Fruit fly (Drosophila melanogaster) whole organism, embryonic: ENCODE results near the gene Grx5.

Experiments
- Antp ChIP-seq: fragments of 200-800 bp; sonication (Bioruptor generic); optimal IDR thresholded peaks from 3 replicates; lab custom pipeline; 2016; ENCODE audit warnings: missing biosample characterization, missing genetic modification characterization
- Blimp-1 ChIP-seq: fragments of 200-800 bp; sonication (Bioruptor generic); optimal IDR thresholded peaks from 3 replicates; lab custom pipeline; 2018; ENCODE audit warnings: missing biosample characterization, missing genetic modification characterization, mild to moderate bottlenecking, moderate library complexity, missing genetic modification reagents
- CG10654 ChIP-seq: fragments of 200-800 bp; sonication (Bioruptor generic); optimal IDR thresholded peaks from 2 replicates; lab custom pipeline; 2016; ENCODE audit warnings: missing biosample characterization, missing genetic modification characterization
- CG11093 ChIP-seq: fragments of 200-800 bp; sonication (Bioruptor generic); IDR thresholded peaks from 3 replicates; pipeline ENCODE4 v1.3.6; 2022; ENCODE audit warnings: missing biosample characterization, missing genetic modification characterization
- CG11247 ChIP-seq: fragments of 200-800 bp; sonication (Bioruptor generic); IDR thresholded peaks from 2 replicates; pipeline ENCODE4 v1.3.6; 2022; ENCODE audit warnings: missing biosample characterization, missing genetic modification characterization
- CG13296 ChIP-seq: fragments of 200-800 bp; sonication (Bioruptor generic); optimal IDR thresholded peaks from 3 replicates; lab custom pipeline; 2018; ENCODE audit warnings: missing biosample characterization, mild to moderate bottlenecking, missing genetic modification characterization
- CG15514 ChIP-seq: fragments of 200-800 bp; sonication (Bioruptor generic); optimal IDR thresholded peaks from 3 replicates; lab custom pipeline; 2017; ENCODE audit warnings: missing biosample characterization, missing genetic modification characterization, mild to moderate bottlenecking, moderate library complexity, missing genetic modification reagents
- CG15696 ChIP-seq: fragments of 200-800 bp; sonication (Bioruptor generic); optimal IDR thresholded peaks from 2 replicates; lab custom pipeline; 2019; ENCODE audit warnings: missing biosample characterization, mild to moderate bottlenecking, missing genetic modification characterization, moderate library complexity
- CG1602 ChIP-seq: fragments of 200-800 bp; sonication (Bioruptor generic); optimal IDR thresholded peaks from 3 replicates; lab custom pipeline; 2016; ENCODE audit warnings: missing biosample characterization, missing genetic modification characterization
- CG17186 ChIP-seq: fragments of 200-800 bp; sonication (Bioruptor generic); optimal IDR thresholded peaks from 3 replicates; lab custom pipeline; 2017; ENCODE audit warnings: missing biosample characterization, missing genetic modification reagents, missing genetic modification characterization
- CG18262 ChIP-seq: fragments of 200-800 bp; optimal IDR thresholded peaks from 3 replicates; lab custom pipeline; 2019; ENCODE audit warnings: missing biosample characterization, mild to moderate bottlenecking, missing genetic modification characterization, moderate library complexity
- CG18476 ChIP-seq: fragments of 200-800 bp; sonication (Bioruptor generic); optimal IDR thresholded peaks from 2 replicates; lab custom pipeline; 2016; ENCODE audit warnings: missing biosample characterization, mild to moderate bottlenecking, missing genetic modification characterization
- CG2199 ChIP-seq: fragments of 200-800 bp; sonication (Bioruptor generic); IDR thresholded peaks from 3 replicates; pipeline ENCODE4 v1.3.6; 2022; ENCODE audit warnings: missing biosample characterization, missing genetic modification characterization
- CG30431 ChIP-seq: fragments of 200-800 bp; sonication (Bioruptor generic); optimal IDR thresholded peaks from 2 replicates; lab custom pipeline; 2017; ENCODE audit warnings: missing biosample characterization, missing genetic modification characterization
- CG3065 ChIP-seq: fragments of 200-800 bp; sonication (Bioruptor generic); optimal IDR thresholded peaks from 2 replicates; lab custom pipeline; 2016; ENCODE audit warnings: missing biosample characterization, missing genetic modification characterization
- CG31365 ChIP-seq: fragments of 200-800 bp; sonication (Bioruptor generic); optimal IDR thresholded peaks from 2 replicates; lab custom pipeline; 2018; ENCODE audit warnings: missing biosample characterization, mild to moderate bottlenecking, missing genetic modification characterization
- CG32532 ChIP-seq: fragments of 200-800 bp; sonication (Bioruptor generic); IDR thresholded peaks from 2 replicates; pipeline ENCODE4 v1.3.6; 2022; ENCODE audit warnings: missing biosample characterization, missing genetic modification characterization
- CG34422 ChIP-seq: fragments of 200-800 bp; sonication (Bioruptor generic); IDR thresholded peaks from 3 replicates; pipeline ENCODE4 v1.3.6; 2022; ENCODE audit warnings: missing biosample characterization, missing genetic modification characterization
- CG4282 ChIP-seq: fragments of 200-800 bp; sonication (Bioruptor generic); optimal IDR thresholded peaks from 2 replicates; lab custom pipeline; 2016; ENCODE audit warnings: missing biosample characterization, missing genetic modification characterization
- CG4424 ChIP-seq: fragments of 200-800 bp; sonication (Bioruptor generic); optimal IDR thresholded peaks from 3 replicates; lab custom pipeline; 2016; ENCODE audit warnings: missing biosample characterization, missing genetic modification characterization
- CG4820 ChIP-seq: fragments of 200-800 bp; sonication (Bioruptor generic); optimal IDR thresholded peaks from 3 replicates; lab custom pipeline; 2016; ENCODE audit warnings: missing biosample characterization, missing genetic modification characterization
- CG7745 ChIP-seq: fragments of 200-800 bp; sonication (Bioruptor generic); optimal IDR thresholded peaks from 2 replicates; lab custom pipeline; 2018; ENCODE audit warnings: missing biosample characterization, mild to moderate bottlenecking, missing genetic modification characterization, moderate library complexity
- CG8359 ChIP-seq: fragments of 200-800 bp; sonication (Bioruptor generic); optimal IDR thresholded peaks from 2 replicates; lab custom pipeline; 2017; ENCODE audit warnings: missing biosample characterization, mild to moderate bottlenecking, missing genetic modification characterization, borderline replicate concordance
- CG8478 ChIP-seq: fragments of >200 bp; optimal IDR thresholded peaks from 2 replicates; lab custom pipeline; 2018
- Dll ChIP-seq: fragments of 200-800 bp; sonication (Bioruptor generic); IDR thresholded peaks from 4 replicates; pipeline ENCODE4 v1.3.6; 2022; ENCODE audit warnings: missing biosample characterization, missing genetic modification characterization; ENCODE audit not compliant: partially characterized antibody
- E2f1 ChIP-seq: fragments of 200-800 bp; sonication (Bioruptor generic); IDR thresholded peaks from 2 replicates; pipeline ENCODE4 v1.3.6; 2022; ENCODE audit warnings: missing biosample characterization, missing genetic modification characterization
- E2f2 ChIP-seq: fragments of 200-800 bp; sonication (Bioruptor generic); IDR thresholded peaks from 2 replicates; pipeline ENCODE4 v1.3.6; 2022; ENCODE audit warnings: missing biosample characterization, missing genetic modification characterization
- Ets65A ChIP-seq: fragments of 200-800 bp; sonication (Bioruptor generic); peaks from one replicate; lab custom pipeline; 2016; ENCODE audit warnings: missing biosample characterization, missing genetic modification characterization
- Gug ChIP-seq: fragments of 200-800 bp; sonication (Bioruptor generic); IDR thresholded peaks from 4 replicates; pipeline ENCODE4 v1.3.6; 2022; ENCODE audit warnings: missing biosample characterization, missing genetic modification characterization
- NC2β ChIP-seq: fragments of 200-800 bp; sonication (Bioruptor generic); optimal IDR thresholded peaks from 2 replicates; lab custom pipeline; 2016; ENCODE audit warnings: missing biosample characterization, missing genetic modification characterization
- Neu2 ChIP-seq: fragments of 200-800 bp; sonication (Bioruptor generic); optimal IDR thresholded peaks from 3 replicates; lab custom pipeline; 2016; ENCODE audit warnings: missing biosample characterization, missing genetic modification characterization, borderline replicate concordance
- abd-A ChIP-seq: fragments of 200-800 bp; sonication (Bioruptor generic); optimal IDR thresholded peaks from 3 replicates; lab custom pipeline; 2019; ENCODE audit warnings: missing biosample characterization, mild to moderate bottlenecking, missing genetic modification characterization, moderate library complexity
- ac ChIP-seq: fragments of 200-800 bp; sonication (Bioruptor generic); optimal IDR thresholded peaks from 3 replicates; lab custom pipeline; 2017; ENCODE audit warnings: missing biosample characterization, mild to moderate bottlenecking, missing genetic modification characterization
- ap ChIP-seq: fragments of 200-800 bp; sonication (Bioruptor generic); IDR thresholded peaks from 2 replicates; pipeline ENCODE4 v1.3.6; 2022; ENCODE audit warnings: missing biosample characterization, missing genetic modification characterization
- ara ChIP-seq: fragments of 200-800 bp; sonication (Bioruptor generic); IDR thresholded peaks from 2 replicates; pipeline ENCODE4 v1.3.6; 2022; ENCODE audit warnings: missing biosample characterization, missing genetic modification characterization
- bigmax ChIP-seq: fragments of 200-800 bp; sonication (Bioruptor generic); optimal IDR thresholded peaks from 2 replicates; lab custom pipeline; 2018; ENCODE audit warnings: missing biosample characterization, mild to moderate bottlenecking, missing genetic modification characterization
- br ChIP-seq: fragments of >200 bp; optimal IDR thresholded peaks from 2 replicates; lab custom pipeline; 2017
- cas ChIP-seq: fragments of 200-800 bp; sonication (Bioruptor generic); IDR thresholded peaks from 2 replicates; pipeline ENCODE4 v1.3.6; 2022; ENCODE audit warnings: missing biosample characterization, missing genetic modification characterization
- croc ChIP-seq: fragments of 200-800 bp; sonication (Bioruptor generic); conservative IDR thresholded peaks from 3 replicates; pipeline ENCODE4 v1.3.6; 2022; ENCODE audit warnings: missing biosample characterization, missing genetic modification characterization
- ems ChIP-seq: fragments of 200-800 bp; sonication (Bioruptor generic); optimal IDR thresholded peaks from 3 replicates; lab custom pipeline; 2016; ENCODE audit warnings: missing biosample characterization, missing genetic modification characterization
- en ChIP-seq: fragments of 200-800 bp; sonication (Bioruptor generic); optimal IDR thresholded peaks from 2 replicates; lab custom pipeline; 2016; ENCODE audit warnings: missing biosample characterization, missing genetic modification characterization
- fd102C ChIP-seq: fragments of 200-800 bp; sonication (Bioruptor generic); optimal IDR thresholded peaks from 2 replicates; lab custom pipeline; 2018; ENCODE audit warnings: missing biosample characterization, mild to moderate bottlenecking, missing genetic modification characterization, moderate library complexity
- fd3F ChIP-seq: fragments of 200-800 bp; sonication (Bioruptor generic); optimal IDR thresholded peaks from 2 replicates; lab custom pipeline; 2018; ENCODE audit warnings: missing biosample characterization, mild to moderate bottlenecking, missing genetic modification characterization, moderate library complexity
- gsb-n ChIP-seq: fragments of 200-800 bp; sonication (Bioruptor generic); optimal IDR thresholded peaks from 3 replicates; lab custom pipeline; 2018; ENCODE audit warnings: missing biosample characterization, mild to moderate bottlenecking, missing genetic modification characterization
- gt ChIP-seq: fragments of 200-800 bp; sonication (Bioruptor generic); IDR thresholded peaks from 2 replicates; pipeline ENCODE4 v1.3.6; 2022; ENCODE audit warnings: missing biosample characterization, missing genetic modification characterization
- nerfin-2 ChIP-seq: fragments of 200-800 bp; sonication (Bioruptor generic); IDR thresholded peaks from 2 replicates; pipeline ENCODE4 v1.3.6; 2022; ENCODE audit warnings: missing biosample characterization, missing genetic modification characterization; ENCODE audit not compliant: partially characterized antibody
- odd ChIP-seq: fragments of 200-800 bp; sonication (Bioruptor generic); optimal IDR thresholded peaks from 2 replicates; lab custom pipeline; 2017; ENCODE audit warnings: missing biosample characterization, mild to moderate bottlenecking, missing genetic modification characterization
- sens ChIP-seq: fragments of 200-800 bp; sonication (Bioruptor generic); peaks from one replicate; lab custom pipeline; 2016; ENCODE audit warnings: missing biosample characterization, missing genetic modification characterization
- sens-2 ChIP-seq: fragments of 200-800 bp; sonication (Bioruptor generic); IDR thresholded peaks from 2 replicates; pipeline ENCODE4 v1.3.6; 2022; ENCODE audit warnings: missing biosample characterization, missing genetic modification characterization
- sqz ChIP-seq: fragments of 200-800 bp; sonication (Bioruptor generic); optimal IDR thresholded peaks from 3 replicates; lab custom pipeline; 2018; ENCODE audit warnings: missing biosample characterization, mild to moderate bottlenecking, missing genetic modification characterization
- tna ChIP-seq: fragments of 200-800 bp; sonication (Bioruptor generic); IDR thresholded peaks from 2 replicates; pipeline ENCODE4 v1.3.6; 2022; ENCODE audit warnings: missing biosample characterization, missing genetic modification characterization; ENCODE audit not compliant: partially characterized antibody
- usp ChIP-seq: fragments of >200 bp; optimal IDR thresholded peaks from 2 replicates; lab custom pipeline; 2017; ENCODE audit warnings: missing biosample characterization, missing genetic modification characterization

The Grx5 gene

dm6 chrX:14839047-14839446, 1.0 kb upstream of the Grx5 start, which contains the start of the genes CG32590 and Flo2 (continued):
- TF ChIP-seq CG30431 (GFP tag; lab: Kevin White, UChicago) = no peak
- TF ChIP-seq CG4424 (GFP tag; lab: Kevin White, UChicago) = peak; percentile 74
- TF ChIP-seq nerfin-2 (GFP tag; lab: Robert Waterston, UW) = peak; percentile 97
- peak; percentile 63 for TF ChIP-seq E2f2 (GFP tag; lab: Robert Waterston, UW)
- peak; percentile 76 for TF ChIP-seq E2f1 (GFP tag; lab: Robert Waterston, UW)
- peak; percentile 53 for TF ChIP-seq CG10654
- peak; percentile 64 for TF ChIP-seq fd3F
- no peak for TF ChIP-seq usp
- TF ChIP-seq Neu2 = no peak
- peak; percentile 72 for TF ChIP-seq ems
- TF ChIP-seq sens = peak; percentile 96
- peak; percentile 44 for TF ChIP-seq gsb-n (tag; lab: Kevin White, UChicago)
- peak; percentile 98 for TF ChIP-seq Dll
- TF ChIP-seq ac (GFP tag; lab: Kevin White, UChicago) = no peak
- TF ChIP-seq CG31365 (tag; lab: Kevin White, UChicago) = no peak
- no peak; the same call in 1 of the 3 replicates for TF ChIP-seq croc (GFP tag; lab: Robert Waterston, UW)
- peak; percentile 37 for TF ChIP-seq CG3065
- no peak for TF ChIP-seq bigmax (GFP tag; lab: Kevin White, UChicago)
- TF ChIP-seq NC2β (GFP tag; lab: Kevin White, UChicago) = peak; percentile 31
- no peak for TF ChIP-seq CG8359 (GFP tag; lab: Kevin White, UChicago)
- TF ChIP-seq CG7745 (tag; lab: Kevin White, UChicago) = no peak
- peak; percentile 82 for TF ChIP-seq ara (GFP tag; lab: Robert Waterston, UW)
- TF ChIP-seq CG11247 (GFP tag; lab: Robert Waterston, UW) = peak; percentile 81
- TF ChIP-seq CG34422 (GFP tag; lab: Robert Waterston, UW) = peak; percentile 88
- peak; percentile 65 for TF ChIP-seq Antp (GFP tag; lab: Kevin White, UChicago)
- TF ChIP-seq ap (GFP tag; lab: Robert Waterston, UW) = peak; percentile 66; the same call in 1 of the 2 replicates
- TF ChIP-seq sens-2 (GFP tag; lab: Robert Waterston, UW) = peak; percentile 72
- TF ChIP-seq sqz (GFP tag; lab: Kevin White, UChicago) = no peak
- peak; percentile 75 for TF ChIP-seq CG4282
- peak; percentile 50 for TF ChIP-seq CG4820 (GFP tag; lab: Kevin White, UChicago)
- TF ChIP-seq CG11093 (GFP tag; lab: Robert Waterston, UW) = peak; percentile 52; the same call in 1 of the 3 replicates
- TF ChIP-seq CG15696 (tag; lab: Kevin White, UChicago) = peak; percentile 62
- no peak for TF ChIP-seq CG8478
- TF ChIP-seq CG13296 (GFP tag; lab: Kevin White, UChicago) = peak; percentile 61
- peak; percentile 94 for TF ChIP-seq CG15514 (GFP tag; lab: Kevin White, UChicago)
- TF ChIP-seq tna (GFP tag; lab: Robert Waterston, UW) = peak; percentile 96
- peak; percentile 59 for TF ChIP-seq Blimp-1
- peak; percentile 62 for TF ChIP-seq CG18262
- no peak for TF ChIP-seq br
- TF ChIP-seq en (GFP tag; lab: Kevin White, UChicago) = no peak
- peak; percentile 66 for TF ChIP-seq gt (GFP tag; lab: Robert Waterston, UW)
- no peak for TF ChIP-seq odd (GFP tag; lab: Kevin White, UChicago)
- peak; percentile 97 for TF ChIP-seq Ets65A (GFP tag; lab: Kevin White, UChicago)
- TF ChIP-seq CG17186 (GFP tag; lab: Kevin White, UChicago) = peak; percentile 12
- no peak for TF ChIP-seq abd-A (tag; lab: Kevin White, UChicago)
- TF ChIP-seq Gug (GFP tag; lab: Robert Waterston, UW) = peak; percentile 73
- peak; percentile 57 for TF ChIP-seq CG18476 (GFP tag; lab: Kevin White, UChicago)
- TF ChIP-seq CG32532 (GFP tag; lab: Robert Waterston, UW) = peak; percentile 90
- TF ChIP-seq cas (GFP tag; lab: Robert Waterston, UW) = peak; percentile 60
- TF ChIP-seq fd102C = no peak
- peak; percentile 67 for TF ChIP-seq CG1602 (GFP tag; lab: Kevin White, UChicago)
- TF ChIP-seq CG2199 (GFP tag; lab: Robert Waterston, UW) = peak; percentile 40; the same call in 1 of the 3 replicates
